Comparison of ENCODE assay signal across 3 fruit fly cellular contexts in genomic region chr3R:5470586-5471283, dm6.
A peak's percentile ranks its signal among the peaks of the same experiment; 100 is the strongest.
TF ChIP-seq lines count a peak whose summit lies in the region.

TSS of gene mRpL44 (minus strand) at chr3R:5470636.
TSS of gene Snr1 (plus strand) at chr3R:5470926.

TF ChIP-seq in whole organism, adult, 20 proteins besides CTCF, POLR2A, EP300 and RAD21 (continued from another document):
- TF ChIP-seq Crg-1 (GFP tag; optimal IDR thresholded peaks at IDR 0.05; lab: Kevin White, UChicago) (peak; percentile 73), cic (GFP tag; optimal IDR thresholded peaks at IDR 0.05; lab: Kevin White, UChicago) (peak; percentile 44)

TF ChIP-seq in whole organism, embryonic, 481 proteins besides CTCF, POLR2A, EP300 and RAD21 (continued from another document and continues in another):
- no peak for TF ChIP-seq crol (GFP tag; IDR thresholded peaks at IDR 0.05; lab: Robert Waterston, UW)
- no peak for TF ChIP-seq CG10959 (GFP tag; IDR thresholded peaks at IDR 0.05; lab: Robert Waterston, UW)
- peak; percentile 52 for TF ChIP-seq CG13775 (GFP tag; optimal IDR thresholded peaks at IDR 0.05; lab: Kevin White, UChicago)
- TF ChIP-seq CG12071 (GFP tag; optimal IDR thresholded peaks at IDR 0.05; lab: Kevin White, UChicago): no peak
- no peak for TF ChIP-seq H15 (GFP tag; IDR thresholded peaks at IDR 0.05; lab: Robert Waterston, UW)
- no peak for TF ChIP-seq CG3726 (GFP tag; IDR thresholded peaks at IDR 0.05; lab: Robert Waterston, UW)
- TF ChIP-seq CG6175 (GFP tag; IDR thresholded peaks at IDR 0.05; lab: Robert Waterston, UW): no peak
- peak; percentile 69 for TF ChIP-seq CG7839 (tag; optimal IDR thresholded peaks at IDR 0.05; lab: Kevin White, UChicago)
- no peak for TF ChIP-seq danr (GFP tag; IDR thresholded peaks at IDR 0.05; lab: Robert Waterston, UW)
- peak; percentile 47 for TF ChIP-seq CG15696 (tag; optimal IDR thresholded peaks at IDR 0.05; lab: Kevin White, UChicago)
- TF ChIP-seq CG1792 (GFP tag; optimal IDR thresholded peaks at IDR 0.05; lab: Kevin White, UChicago): no peak
- no peak for TF ChIP-seq CG1024 (GFP tag; IDR thresholded peaks at IDR 0.05; lab: Robert Waterston, UW)
- TF ChIP-seq pzg (GFP tag; optimal IDR thresholded peaks at IDR 0.05; lab: Kevin White, UChicago): peak; percentile 30
- no peak for TF ChIP-seq CG8359 (GFP tag; optimal IDR thresholded peaks at IDR 0.05; lab: Kevin White, UChicago; ENCODE audit: borderline replicate concordance)
- TF ChIP-seq CG7928 (GFP tag; optimal IDR thresholded peaks at IDR 0.05; lab: Kevin White, UChicago): no peak
- no peak for TF ChIP-seq Blimp-1 (GFP tag; optimal IDR thresholded peaks at IDR 0.05; lab: Kevin White, UChicago)
- peak; percentile 33 for TF ChIP-seq az2 (GFP tag; optimal IDR thresholded peaks at IDR 0.05; lab: Kevin White, UChicago)
- TF ChIP-seq dysf (GFP tag; IDR thresholded peaks at IDR 0.05; lab: Robert Waterston, UW): 0 out of 3 replicates have a peak, but pooled peaks have one; percentile 7
- TF ChIP-seq CG5245 (GFP tag; optimal IDR thresholded peaks at IDR 0.05; lab: Kevin White, UChicago): no peak
- TF ChIP-seq Dll (GFP tag; IDR thresholded peaks at IDR 0.05; lab: Robert Waterston, UW; ENCODE audit: partially characterized antibody): peak; percentile 46; the same call in 1 of the 4 replicates
- TF ChIP-seq Rx (GFP tag; IDR thresholded peaks at IDR 0.05; lab: Robert Waterston, UW): no peak
- TF ChIP-seq zfh1 (GFP tag; IDR thresholded peaks at IDR 0.05; lab: Robert Waterston, UW): no peak; the same call in 2 of the 3 replicates
- TF ChIP-seq ash1 (GFP tag; optimal IDR thresholded peaks at IDR 0.05; lab: Kevin White, UChicago): no peak
- no peak for TF ChIP-seq CG12769 (tag; optimal IDR thresholded peaks at IDR 0.05; lab: Kevin White, UChicago)
- no peak for TF ChIP-seq D19B (GFP tag; optimal IDR thresholded peaks at IDR 0.05; lab: Kevin White, UChicago)
- TF ChIP-seq BEAF-32 (GFP tag; optimal IDR thresholded peaks at IDR 0.05; lab: Kevin White, UChicago): peak; percentile 22
- TF ChIP-seq psq (GFP tag; optimal IDR thresholded peaks at IDR 0.05; lab: Kevin White, UChicago): no peak
- no peak for TF ChIP-seq Antp (GFP tag; optimal IDR thresholded peaks at IDR 0.05; lab: Kevin White, UChicago)
- TF ChIP-seq CG4617 (GFP tag; optimal IDR thresholded peaks at IDR 0.05; lab: Kevin White, UChicago; ENCODE audit: borderline replicate concordance): peak; percentile 11
- TF ChIP-seq Vsx1 (GFP tag; optimal IDR thresholded peaks at IDR 0.05; lab: Kevin White, UChicago): no peak
- peak; percentile 57 for TF ChIP-seq exex (tag; optimal IDR thresholded peaks at IDR 0.05; lab: Kevin White, UChicago)
- TF ChIP-seq Jarid2 (GFP tag; optimal IDR thresholded peaks at IDR 0.05; lab: Kevin White, UChicago): no peak
- TF ChIP-seq Med (GFP tag; lab: Kevin White, UChicago): peak; percentile 87
- no peak for TF ChIP-seq CG17568 (GFP tag; optimal IDR thresholded peaks at IDR 0.05; lab: Kevin White, UChicago)
- peak; percentile 68 for TF ChIP-seq CG13424 (tag; optimal IDR thresholded peaks at IDR 0.05; lab: Kevin White, UChicago)
- no peak for TF ChIP-seq CG9797 (GFP tag; optimal IDR thresholded peaks at IDR 0.05; lab: Kevin White, UChicago)
- TF ChIP-seq Six4 (GFP tag; optimal IDR thresholded peaks at IDR 0.05; lab: Kevin White, UChicago): no peak
- peak; percentile 73 for TF ChIP-seq Fer1 (GFP tag; optimal IDR thresholded peaks at IDR 0.05; lab: Kevin White, UChicago)
- no peak for TF ChIP-seq crc (GFP tag; optimal IDR thresholded peaks at IDR 0.05; lab: Kevin White, UChicago)
- no peak for TF ChIP-seq salm (tag; optimal IDR thresholded peaks at IDR 0.05; lab: Kevin White, UChicago)
- no peak for TF ChIP-seq ssp (GFP tag; IDR thresholded peaks at IDR 0.05; lab: Robert Waterston, UW)
- no peak for TF ChIP-seq onecut (GFP tag; IDR thresholded peaks at IDR 0.05; lab: Robert Waterston, UW)
- TF ChIP-seq NC2α (GFP tag; optimal IDR thresholded peaks at IDR 0.05; lab: Kevin White, UChicago): no peak
- TF ChIP-seq MTF-1 (GFP tag; optimal IDR thresholded peaks at IDR 0.05; lab: Kevin White, UChicago; ENCODE audit: borderline replicate concordance): no peak
- TF ChIP-seq eyg (GFP tag; optimal IDR thresholded peaks at IDR 0.05; lab: Kevin White, UChicago): no peak
- TF ChIP-seq CG7745 (tag; optimal IDR thresholded peaks at IDR 0.05; lab: Kevin White, UChicago): no peak
- peak; percentile 70 for TF ChIP-seq nerfin-1 (tag; optimal IDR thresholded peaks at IDR 0.05; lab: Kevin White, UChicago)
- TF ChIP-seq tll (GFP tag; optimal IDR thresholded peaks at IDR 0.05; lab: Kevin White, UChicago): no peak
- TF ChIP-seq CG12744 (GFP tag; optimal IDR thresholded peaks at IDR 0.05; lab: Kevin White, UChicago): no peak
- TF ChIP-seq ken (GFP tag; IDR thresholded peaks at IDR 0.05; lab: Robert Waterston, UW): no peak
- TF ChIP-seq CG34422 (GFP tag; IDR thresholded peaks at IDR 0.05; lab: Robert Waterston, UW): peak; percentile 41; the same call in 1 of the 3 replicates
- TF ChIP-seq nom (GFP tag; optimal IDR thresholded peaks at IDR 0.05; lab: Kevin White, UChicago): no peak
- TF ChIP-seq E2f2 (GFP tag; IDR thresholded peaks at IDR 0.05; lab: Robert Waterston, UW): no peak
- TF ChIP-seq CG7271 (tag; optimal IDR thresholded peaks at IDR 0.05; lab: Kevin White, UChicago): no peak
- TF ChIP-seq Hsf (GFP tag; optimal IDR thresholded peaks at IDR 0.05; lab: Kevin White, UChicago): no peak
- peak; percentile 37 for TF ChIP-seq lbe (GFP tag; optimal IDR thresholded peaks at IDR 0.05; lab: Kevin White, UChicago)
- no peak for TF ChIP-seq CG2199 (GFP tag; IDR thresholded peaks at IDR 0.05; lab: Robert Waterston, UW)
- TF ChIP-seq croc (GFP tag; conservative IDR thresholded peaks at IDR 0.05; lab: Robert Waterston, UW): no peak
- no peak for TF ChIP-seq grn (GFP tag; optimal IDR thresholded peaks at IDR 0.05; lab: Kevin White, UChicago)
- TF ChIP-seq fru (optimal IDR thresholded peaks at IDR 0.05; lab: Kevin White, UChicago): no peak
- no peak for TF ChIP-seq HmgD (GFP tag; optimal IDR thresholded peaks at IDR 0.05; lab: Kevin White, UChicago)
- TF ChIP-seq wor (GFP tag; IDR thresholded peaks at IDR 0.05; lab: Robert Waterston, UW): no peak
- TF ChIP-seq Lim3 (GFP tag; IDR thresholded peaks at IDR 0.05; lab: Robert Waterston, UW): no peak
- no peak for TF ChIP-seq vfl (GFP tag; optimal IDR thresholded peaks at IDR 0.05; lab: Kevin White, UChicago)
- no peak for TF ChIP-seq prd (optimal IDR thresholded peaks at IDR 0.05; lab: Kevin White, UChicago)
- TF ChIP-seq prd (GFP tag; IDR thresholded peaks at IDR 0.05; lab: Robert Waterston, UW): no peak
- no peak for TF ChIP-seq schlank (tag; optimal IDR thresholded peaks at IDR 0.05; lab: Kevin White, UChicago)

TF ChIP-seq in whole organism, prepupa, 60 proteins besides CTCF, POLR2A, EP300 and RAD21 (continued from another document):
- no peak for TF ChIP-seq CG6792 (GFP tag; optimal IDR thresholded peaks at IDR 0.05; lab: Kevin White, UChicago)
- no peak for TF ChIP-seq Sox15 (GFP tag; optimal IDR thresholded peaks at IDR 0.05; lab: Kevin White, UChicago)
- TF ChIP-seq Sox102F (GFP tag; optimal IDR thresholded peaks at IDR 0.05; lab: Kevin White, UChicago): no peak
- no peak for TF ChIP-seq Met (GFP tag; optimal IDR thresholded peaks at IDR 0.05; lab: Kevin White, UChicago)
- no peak for TF ChIP-seq CG10631 (GFP tag; optimal IDR thresholded peaks at IDR 0.05; lab: Kevin White, UChicago)
- no peak for TF ChIP-seq OdsH (GFP tag; optimal IDR thresholded peaks at IDR 0.05; lab: Kevin White, UChicago)
- peak; percentile 29 for TF ChIP-seq CG6854 (GFP tag; optimal IDR thresholded peaks at IDR 0.05; lab: Kevin White, UChicago)
- TF ChIP-seq CG8632 (GFP tag; optimal IDR thresholded peaks at IDR 0.05; lab: Kevin White, UChicago): no peak
- no peak for TF ChIP-seq CG10669 (GFP tag; optimal IDR thresholded peaks at IDR 0.05; lab: Kevin White, UChicago)
- no peak for TF ChIP-seq dac (GFP tag; optimal IDR thresholded peaks at IDR 0.05; lab: Kevin White, UChicago)
- peak; percentile 7 for TF ChIP-seq CG11902 (GFP tag; optimal IDR thresholded peaks at IDR 0.05; lab: Kevin White, UChicago)
- TF ChIP-seq CG4318 (GFP tag; optimal IDR thresholded peaks at IDR 0.05; lab: Kevin White, UChicago): no peak
- no peak for TF ChIP-seq salr (GFP tag; optimal IDR thresholded peaks at IDR 0.05; lab: Kevin White, UChicago)
- TF ChIP-seq pdm3 (GFP tag; optimal IDR thresholded peaks at IDR 0.05; lab: Kevin White, UChicago): no peak
- no peak for TF ChIP-seq ss (GFP tag; optimal IDR thresholded peaks at IDR 0.05; lab: Kevin White, UChicago)
